Fruit fly (Drosophila melanogaster) whole organism, pupa: ENCODE measurements around the gene SAK.

Source experiments
- CG10348 ChIP-seq: fragments of 200-800 bp; sonication (Bioruptor generic); IDR thresholded peaks from 2 replicates; pipeline ENCODE4 v1.3.6; 2022; ENCODE audit warnings: missing biosample characterization, missing genetic modification characterization
- CG12605 ChIP-seq: fragments of 200-800 bp; sonication (Bioruptor generic); IDR thresholded peaks from 2 replicates; pipeline ENCODE4 v1.3.6; 2022; ENCODE audit warnings: missing biosample characterization, missing genetic modification characterization
- CG15710 ChIP-seq: fragments of 200-800 bp; sonication (Bioruptor generic); optimal IDR thresholded peaks from 2 replicates; lab custom pipeline; 2018; ENCODE audit warnings: missing biosample characterization, mild to moderate bottlenecking, missing genetic modification characterization, moderate library complexity
- CG34367 ChIP-seq: fragments of 200-800 bp; sonication (Bioruptor generic); optimal IDR thresholded peaks from 2 replicates; lab custom pipeline; 2018; ENCODE audit warnings: missing biosample characterization, mild to moderate bottlenecking, missing genetic modification characterization
- CG4496 ChIP-seq: fragments of 200-800 bp; sonication (Bioruptor generic); IDR thresholded peaks from 3 replicates; pipeline ENCODE4 v1.3.6; 2022; ENCODE audit warnings: missing biosample characterization, missing genetic modification characterization
- CG8159 ChIP-seq: fragments of 200-800 bp; sonication (Bioruptor generic); optimal IDR thresholded peaks from 3 replicates; lab custom pipeline; 2018; ENCODE audit warnings: missing biosample characterization, mild to moderate bottlenecking, missing genetic modification characterization, moderate library complexity
- CG8301 ChIP-seq: fragments of 200-800 bp; sonication (Bioruptor generic); optimal IDR thresholded peaks from 2 replicates; lab custom pipeline; 2018; ENCODE audit warnings: missing biosample characterization, mild to moderate bottlenecking, missing genetic modification characterization
- Pif1A ChIP-seq: fragments of 200-800 bp; sonication (Bioruptor generic); optimal IDR thresholded peaks from 3 replicates; lab custom pipeline; 2016; ENCODE audit warnings: missing biosample characterization, missing genetic modification characterization
- fd96Ca ChIP-seq: fragments of 200-800 bp; sonication (Bioruptor generic); IDR thresholded peaks from 3 replicates; pipeline ENCODE4 v1.3.6; 2022; ENCODE audit warnings: missing biosample characterization, missing genetic modification characterization
- gl ChIP-seq: fragments of 200-800 bp; sonication (Bioruptor generic); optimal IDR thresholded peaks from 2 replicates; lab custom pipeline; 2018; ENCODE audit warnings: missing biosample characterization, mild to moderate bottlenecking, missing genetic modification characterization

DNA sequence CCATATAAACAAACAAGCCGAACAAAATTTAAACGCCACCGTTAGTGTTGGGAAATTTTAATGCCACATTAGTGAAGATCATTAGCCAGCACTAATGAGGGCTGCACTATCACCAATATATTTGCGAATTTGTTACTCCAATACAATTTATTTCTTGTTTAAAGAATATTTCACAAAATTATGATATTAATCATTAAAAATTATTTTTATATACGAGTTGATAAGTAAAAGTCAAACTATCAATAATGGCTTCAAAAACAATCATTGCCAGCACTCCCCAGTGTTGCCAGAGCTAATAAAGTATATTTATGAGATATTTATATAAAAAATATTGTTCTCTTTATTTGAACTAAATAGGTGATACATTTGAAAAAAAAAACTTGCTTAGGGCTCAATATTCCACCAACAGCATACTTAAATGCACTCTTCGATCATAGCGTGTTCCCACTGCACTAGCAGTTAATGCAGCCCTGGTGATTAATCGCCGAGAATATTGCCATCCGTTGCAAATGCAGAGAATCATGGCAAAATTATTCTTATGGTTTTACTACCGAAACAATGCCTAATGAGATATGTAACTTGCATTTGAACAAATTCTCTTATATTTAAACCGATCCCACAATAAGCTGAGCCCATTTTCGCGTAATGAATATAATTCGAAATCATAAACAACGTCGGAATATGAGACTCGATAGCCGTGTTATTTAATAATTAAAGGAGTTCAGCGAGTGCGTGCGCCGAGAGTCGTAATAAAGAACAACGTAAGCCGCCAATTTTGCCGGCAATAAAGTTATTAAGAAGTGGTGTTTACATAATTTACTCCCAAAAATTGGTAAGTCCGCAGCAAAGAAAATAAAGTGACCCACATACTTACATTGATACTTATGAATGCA lies at the start of gene SAK, which contains the start of gene Cdk12:
- TF ChIP-seq CG8301 (tag; lab: Kevin White, UChicago): peak; percentile 56
- peak; percentile 67 for TF ChIP-seq Pif1A (GFP tag; lab: Kevin White, UChicago)
- peak; percentile 55; the same call in 1 of the 2 replicates for TF ChIP-seq CG10348 (GFP tag; lab: Robert Waterston, UW)
- TF ChIP-seq CG34367 (tag; lab: Kevin White, UChicago): peak; percentile 70
- TF ChIP-seq fd96Ca (GFP tag; lab: Robert Waterston, UW): peak; percentile 69; the same call in 2 of the 3 replicates
- no peak for TF ChIP-seq gl (tag; lab: Kevin White, UChicago)
- peak; percentile 79 for TF ChIP-seq CG15710 (tag; lab: Kevin White, UChicago)
- peak; percentile 84 for TF ChIP-seq CG4496 (GFP tag; lab: Robert Waterston, UW)
- peak; percentile 84 for TF ChIP-seq CG8159 (tag; lab: Kevin White, UChicago)
- 0 out of 2 replicates have a peak, but pooled peaks have one; percentile 42 for TF ChIP-seq CG12605 (GFP tag; lab: Robert Waterston, UW)
